Fruit fly (Drosophila melanogaster): Measurements from ENCODE around the gene GILT2.
A peak's percentile ranks its signal among the peaks of the same experiment; 100 is the strongest.

The GILT2 gene

dm6 chr3R:23646183-23646582, 32.5 kb upstream of the GILT2 start (continued):
- TF ChIP-seq kah (GFP tag; optimal IDR thresholded peaks at IDR 0.05) (peak; percentile 44), Med (GFP tag) (peak; percentile 96), CG16779 (GFP tag; IDR thresholded peaks at IDR 0.05) (no peak), danr (GFP tag; IDR thresholded peaks at IDR 0.05) (peak; percentile 45; the same call in 1 of the 2 replicates), Hr39 (optimal IDR thresholded peaks at IDR 0.05) (no peak), CG1024 (GFP tag; IDR thresholded peaks at IDR 0.05) (peak; percentile 65), CG9932 (GFP tag; IDR thresholded peaks at IDR 0.05) (peak; percentile 49), CG5245 (GFP tag; optimal IDR thresholded peaks at IDR 0.05) (peak; percentile 61), CG1233 (GFP tag; optimal IDR thresholded peaks at IDR 0.05) (peak; percentile 44), CG9876 (GFP tag; optimal IDR thresholded peaks at IDR 0.05) (peak; percentile 38), CG9437 (GFP tag; optimal IDR thresholded peaks at IDR 0.05) (peak; percentile 45), MTF-1 (GFP tag; optimal IDR thresholded peaks at IDR 0.05; ENCODE audit: borderline replicate concordance) (peak; percentile 6), Dip2 (GFP tag; IDR thresholded peaks at IDR 0.05) (0 out of 2 replicates have a peak, but pooled peaks have one; percentile 13), CG9817 (tag; optimal IDR thresholded peaks at IDR 0.05) (peak; percentile 36), inv (GFP tag; IDR thresholded peaks at IDR 0.05; ENCODE audit: partially characterized antibody) (no peak), Hmx (GFP tag; optimal IDR thresholded peaks at IDR 0.05) (no peak), CG13296 (GFP tag; optimal IDR thresholded peaks at IDR 0.05) (peak; percentile 33), CG6813 (GFP tag; optimal IDR thresholded peaks at IDR 0.05) (peak; percentile 48), CG8359 (GFP tag; optimal IDR thresholded peaks at IDR 0.05; ENCODE audit: borderline replicate concordance) (peak; percentile 12), CG12744 (GFP tag; optimal IDR thresholded peaks at IDR 0.05) (no peak), amos (GFP tag; IDR thresholded peaks at IDR 0.05; ENCODE audit: partially characterized antibody) (no peak), fu2 (GFP tag; optimal IDR thresholded peaks at IDR 0.05) (peak; percentile 2), CG11695 (GFP tag; IDR thresholded peaks at IDR 0.05) (peak; percentile 81; the same call in 2 of the 3 replicates), CG1647 (GFP tag; optimal IDR thresholded peaks at IDR 0.05) (peak; percentile 52), NC2α (GFP tag; optimal IDR thresholded peaks at IDR 0.05) (peak; percentile 34), CG6683 (GFP tag; optimal IDR thresholded peaks at IDR 0.05) (no peak), Sry-δ (GFP tag; optimal IDR thresholded peaks at IDR 0.05) (peak; percentile 30), CG2202 (tag; optimal IDR thresholded peaks at IDR 0.05) (peak; percentile 8), CG2129 (GFP tag; IDR thresholded peaks at IDR 0.05; ENCODE audit: partially characterized antibody) (no peak), sima (GFP tag; optimal IDR thresholded peaks at IDR 0.05) (no peak), tna (GFP tag; IDR thresholded peaks at IDR 0.05; ENCODE audit: partially characterized antibody) (no peak), sqz (GFP tag; optimal IDR thresholded peaks at IDR 0.05) (no peak), Atf6 (GFP tag; IDR thresholded peaks at IDR 0.05) (peak; percentile 54; the same call in 1 of the 2 replicates), pfk (GFP tag; optimal IDR thresholded peaks at IDR 0.05) (no peak), CG13123 (GFP tag; optimal IDR thresholded peaks at IDR 0.05) (no peak), Doc2 (GFP tag; IDR thresholded peaks at IDR 0.05) (no peak), CG43689 (GFP tag; IDR thresholded peaks at IDR 0.05) (peak; percentile 54), hkb (optimal IDR thresholded peaks at IDR 0.05) (no peak), hkb (GFP tag; IDR thresholded peaks at IDR 0.05) (peak; percentile 90), CG31388 (GFP tag; optimal IDR thresholded peaks at IDR 0.05) (no peak), jing (GFP tag; optimal IDR thresholded peaks at IDR 0.05) (peak; percentile 62), CG8388 (GFP tag; optimal IDR thresholded peaks at IDR 0.05) (peak; percentile 56), Trl (optimal IDR thresholded peaks at IDR 0.05) (no peak), Trl (GFP tag; optimal IDR thresholded peaks at IDR 0.05) (peak; percentile 59), CG11456 (GFP tag; IDR thresholded peaks at IDR 0.05) (peak; percentile 75), crol (GFP tag; IDR thresholded peaks at IDR 0.05) (no peak), Hey (tag; optimal IDR thresholded peaks at IDR 0.05) (no peak), CG8765 (GFP tag; IDR thresholded peaks at IDR 0.05) (no peak), CG7928 (GFP tag; optimal IDR thresholded peaks at IDR 0.05) (peak; percentile 31), nerfin-2 (GFP tag; IDR thresholded peaks at IDR 0.05; ENCODE audit: partially characterized antibody) (0 out of 2 replicates have a peak, but pooled peaks have one; percentile 28), CG9609 (GFP tag; optimal IDR thresholded peaks at IDR 0.05) (peak; percentile 54), CG2199 (GFP tag; IDR thresholded peaks at IDR 0.05) (peak; percentile 49; the same call in 1 of the 3 replicates)
